Worm (Caenorhabditis elegans): Measurements from ENCODE around the gene Y51A2B.4.

Y51A2B.4 gene

ce11 chrV:18397814-18398213 lies 8.9 kb upstream of the Y51A2B.4 start, which contains the start of gene Y51A2B.16:
Gene Y51A2B.16 (minus strand): TSS chrV:18397914.
- TF ChIP-seq efl-1 (GFP tag; optimal IDR thresholded peaks at IDR 0.05) (no peak), snpc-3.4 (tag; optimal IDR thresholded peaks at IDR 0.05) (no peak), pbrm-1 (GFP tag; IDR thresholded peaks at IDR 0.05) (no peak), egl-18 (GFP tag; IDR thresholded peaks at IDR 0.05) (no peak), lin-54 (GFP tag; optimal IDR thresholded peaks at IDR 0.05) (no peak), let-607 (tag; optimal IDR thresholded peaks at IDR 0.05) (no peak), zim-3 (tag; optimal IDR thresholded peaks at IDR 0.05) (no peak), ceh-91 (GFP tag; IDR thresholded peaks at IDR 0.05) (no peak)

- no peak for TF ChIP-seq Y67H2A.10 (GFP tag; conservative IDR thresholded peaks at IDR 0.05)
Observed at ce11 chrV:18395649-18396048, 6.7 kb upstream of the Y51A2B.4 start, which contains the start of gene Y51A2B.9. Gene Y51A2B.9 (minus strand): TSS chrV:18395749.

- no peak for TF ChIP-seq tbp1 (GFP tag; optimal IDR thresholded peaks at IDR 0.05)
- no peak for TF ChIP-seq F55B11.4 (tag; optimal IDR thresholded peaks at IDR 0.05; ENCODE audit: borderline replicate concordance, insufficient read depth)
- TF ChIP-seq nhr-179 (tag; optimal IDR thresholded peaks at IDR 0.05): no peak
- TF ChIP-seq hmg-1.2 (GFP tag; IDR thresholded peaks at IDR 0.05): no peak
- TF ChIP-seq T07F8.4 (tag; optimal IDR thresholded peaks at IDR 0.05): no peak
- TF ChIP-seq efl-1 (GFP tag; optimal IDR thresholded peaks at IDR 0.05): no peak
- TF ChIP-seq akir-1 (GFP tag; optimal IDR thresholded peaks at IDR 0.05): no peak
- no peak for TF ChIP-seq B0019.2 (GFP tag; conservative IDR thresholded peaks at IDR 0.05)
- TF ChIP-seq ccch-3 (GFP tag; optimal IDR thresholded peaks at IDR 0.05): no peak
- no peak for TF ChIP-seq F57A8.1 (GFP tag; optimal IDR thresholded peaks at IDR 0.05)
- TF ChIP-seq atf-7 (tag; optimal IDR thresholded peaks at IDR 0.05): no peak
- no peak for TF ChIP-seq ztf-26 (tag; optimal IDR thresholded peaks at IDR 0.05)
- no peak for TF ChIP-seq dpl-1 (GFP tag; optimal IDR thresholded peaks at IDR 0.05)
- TF ChIP-seq attf-3 (GFP tag; conservative IDR thresholded peaks at IDR 0.05): no peak
- TF ChIP-seq tbx-9 (tag; optimal IDR thresholded peaks at IDR 0.05; ENCODE audit: borderline replicate concordance): no peak
- TF ChIP-seq nhr-27 (tag; optimal IDR thresholded peaks at IDR 0.05): no peak
- TF ChIP-seq ceh-40 (GFP tag; IDR thresholded peaks at IDR 0.05): no peak
- no peak for TF ChIP-seq lsy-27 (tag; optimal IDR thresholded peaks at IDR 0.05; ENCODE audit: borderline replicate concordance, insufficient read depth)
- TF ChIP-seq rpc-1 (optimal IDR thresholded peaks at IDR 0.05): no peak
- no peak for TF ChIP-seq rpc-1 (tag; optimal IDR thresholded peaks at IDR 0.05)
Observed at ce11 chrV:18394203-18394602, 5.3 kb upstream of the Y51A2B.4 start, which contains the start of gene Y51A2B.6. Gene Y51A2B.6 (minus strand): TSS chrV:18394303.

ce11 chrV:18382590-18382989 lies 6.4 kb downstream of the Y51A2B.4 start, which contains the start of gene nhr-288:
Gene nhr-288 (minus strand): TSS chrV:18382690.
- TF ChIP-seq mes-4 (tag; optimal IDR thresholded peaks at IDR 0.05) (no peak), dpff-1 (tag; optimal IDR thresholded peaks at IDR 0.05) (no peak), ztf-3 (GFP tag; optimal IDR thresholded peaks at IDR 0.05) (no peak), sptf-2 (GFP tag; optimal IDR thresholded peaks at IDR 0.05) (no peak), tbx-9 (tag; optimal IDR thresholded peaks at IDR 0.05; ENCODE audit: borderline replicate concordance) (no peak), bed-2 (GFP tag; IDR thresholded peaks at IDR 0.05) (no peak), lin-54 (GFP tag; optimal IDR thresholded peaks at IDR 0.05) (no peak), hrde-1 (tag; optimal IDR thresholded peaks at IDR 0.05; ENCODE audit: borderline replicate concordance) (no peak), ZK185.1 (tag; optimal IDR thresholded peaks at IDR 0.05; ENCODE audit: poor library complexity, severe bottlenecking) (no peak), ceh-79 (tag; optimal IDR thresholded peaks at IDR 0.05) (no peak), lin-26 (GFP tag; IDR thresholded peaks at IDR 0.05) (no peak), lin-35 (GFP tag; optimal IDR thresholded peaks at IDR 0.05) (no peak)
